Worm (Caenorhabditis elegans) whole organism, mixed stage, embryonic: ENCODE data around the gene twk-35.

ENCODE experiments used
- blmp-1 ChIP-seq: fragments of 150-350 bp; optimal IDR thresholded peaks from 2 replicates; lab custom pipeline; 2014; ENCODE audit warnings: missing biosample characterization, missing genetic modification characterization
- lin-13 ChIP-seq: fragments of 150-350 bp; optimal IDR thresholded peaks from 2 replicates; lab custom pipeline; 2014; ENCODE audit warnings: missing biosample characterization, missing genetic modification characterization
- lsy-2 ChIP-seq: fragments of 150-350 bp; optimal IDR thresholded peaks from 2 replicates; lab custom pipeline; 2014; ENCODE audit warnings: missing biosample characterization, missing genetic modification characterization
- mep-1 ChIP-seq: fragments of 150-350 bp; optimal IDR thresholded peaks from 2 replicates; lab custom pipeline; 2017; ENCODE audit warnings: missing biosample characterization, missing genetic modification reagents, missing genetic modification characterization, inconsistent platforms
- nhr-76 ChIP-seq: sonication (generic microtip); optimal IDR thresholded peaks from 2 replicates; lab custom pipeline; 2017; ENCODE audit warnings: missing biosample characterization, missing genetic modification characterization
- sem-2 ChIP-seq: fragments of 200-800 bp; sonication (Bioruptor generic); optimal IDR thresholded peaks from 2 replicates; lab custom pipeline; 2018; ENCODE audit warnings: mild to moderate bottlenecking, missing genetic modification characterization, missing compliant biosample characterization
- snpc-4 ChIP-seq: fragments of 150-350 bp; optimal IDR thresholded peaks from 2 replicates; lab custom pipeline; 2014; ENCODE audit warnings: missing biosample characterization, missing genetic modification characterization
- unc-62 ChIP-seq: fragments of 150-350 bp; optimal IDR thresholded peaks from 2 replicates; lab custom pipeline; 2014; ENCODE audit warnings: missing biosample characterization, missing genetic modification reagents, missing genetic modification characterization
- ztf-11 ChIP-seq: fragments of 150-350 bp; optimal IDR thresholded peaks from 2 replicates; lab custom pipeline; 2014; ENCODE audit warnings: missing biosample characterization, missing genetic modification characterization

- TF ChIP-seq mep-1 (tag; lab: Kevin White, UChicago) (no peak), lsy-2 (tag; lab: Kevin White, UChicago) (no peak), snpc-4 (tag; lab: Kevin White, UChicago) (no peak), sem-2 (no peak), lin-13 (tag; lab: Kevin White, UChicago) (no peak), blmp-1 (tag; lab: Kevin White, UChicago) (no peak), unc-62 (GFP tag; lab: Kevin White, UChicago) (no peak), ztf-11 (tag; lab: Kevin White, UChicago) (no peak), nhr-76 (tag; lab: Kevin White, UChicago) (no peak)
Observed at ce11 chrV:20870633-20871032, 7.9 kb downstream of the twk-35 start.
